Worm (Caenorhabditis elegans) whole organism, midembryonic: ENCODE results near the gene C33D3.3.

Experiments
- T22C8.4 ChIP-seq: fragments of 200-800 bp; sonication (Bioruptor generic); IDR thresholded peaks from 2 replicates; pipeline ENCODE4 v1.3.6; 2022; ENCODE audit warnings: missing genetic modification characterization, missing compliant biosample characterization
- cog-1 ChIP-seq: sonication (generic microtip); optimal IDR thresholded peaks from 2 replicates; lab custom pipeline; 2016; ENCODE audit warnings: missing genetic modification characterization, missing compliant biosample characterization
- flt-1 ChIP-seq: fragments of 200-800 bp; sonication (Bioruptor generic); IDR thresholded peaks from 2 replicates; pipeline ENCODE4 v1.3.6; 2022; ENCODE audit warnings: missing genetic modification characterization, missing compliant biosample characterization
- klf-2 ChIP-seq: fragments of 200-800 bp; sonication (Bioruptor generic); conservative IDR thresholded peaks from 2 replicates; pipeline ENCODE4 v1.3.6; 2022; ENCODE audit warnings: missing genetic modification reagents, missing genetic modification characterization, missing compliant biosample characterization
- med-1 ChIP-seq: sonication (generic microtip); optimal IDR thresholded peaks from 2 replicates; lab custom pipeline; 2017; ENCODE audit warnings: missing genetic modification characterization, mild to moderate bottlenecking, missing compliant biosample characterization, antibody characterized with exemption, missing genetic modification reagents; ENCODE audit not compliant: insufficient read depth
- ref-1 ChIP-seq: fragments of 200-800 bp; sonication (Bioruptor generic); conservative IDR thresholded peaks from 2 replicates; pipeline ENCODE4 v1.3.6; 2022; ENCODE audit warnings: missing genetic modification reagents, missing genetic modification characterization, missing compliant biosample characterization
- tab-1 ChIP-seq: fragments of 200-800 bp; sonication (Bioruptor generic); IDR thresholded peaks from 2 replicates; pipeline ENCODE4 v1.3.6; 2022; ENCODE audit warnings: missing genetic modification characterization, missing compliant biosample characterization

ce11 chrX:10437421-10437820, 47.7 kb upstream of the C33D3.3 start:
- TF ChIP-seq T22C8.4 (GFP tag; lab: Robert Waterston, UW) (no peak), cog-1 (tag; lab: Kevin White, UChicago) (no peak), tab-1 (GFP tag; lab: Robert Waterston, UW) (no peak), ref-1 (GFP tag; lab: Robert Waterston, UW) (no peak), klf-2 (GFP tag; lab: Robert Waterston, UW) (no peak), med-1 (GFP tag; lab: Kevin White, UChicago) (no peak), flt-1 (GFP tag; lab: Robert Waterston, UW) (no peak)
